Worm (Caenorhabditis elegans): ENCODE results near the gene F58H1.7.

DNA sequence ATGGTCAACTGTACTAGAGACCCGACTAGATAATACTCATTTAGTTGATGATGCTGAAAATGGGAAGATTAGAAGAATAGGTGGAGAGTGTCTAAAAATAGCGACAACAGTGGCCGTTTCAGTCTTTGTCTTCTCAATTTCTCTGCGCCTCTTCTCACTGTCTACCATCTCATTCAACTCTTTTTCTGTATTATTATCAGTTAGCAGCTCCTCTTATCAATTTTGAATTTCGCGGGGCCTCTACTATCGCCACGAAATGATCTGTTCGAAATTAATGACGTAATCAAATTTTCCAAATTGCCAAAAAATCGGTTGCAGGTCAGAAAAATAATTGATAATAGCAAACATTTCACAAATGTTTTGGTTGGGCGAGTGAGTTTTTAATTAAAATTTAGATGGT, 23.0 kb downstream of the F58H1.7 start:
- TF ChIP-seq pha-4 (tag; optimal IDR thresholded peaks at IDR 0.05) = no peak
- no peak for TF ChIP-seq snpc-3.4 (tag; optimal IDR thresholded peaks at IDR 0.05)
- TF ChIP-seq madf-6 (GFP tag; IDR thresholded peaks at IDR 0.05) = no peak
- TF ChIP-seq lsy-27 (tag; optimal IDR thresholded peaks at IDR 0.05; ENCODE audit: borderline replicate concordance, insufficient read depth) = no peak
- no peak for TF ChIP-seq sea-2 (GFP tag; IDR thresholded peaks at IDR 0.05)
- no peak for TF ChIP-seq ceh-100 (GFP tag; IDR thresholded peaks at IDR 0.05)
- TF ChIP-seq aptf-3 (GFP tag; IDR thresholded peaks at IDR 0.05) = no peak
- TF ChIP-seq hlh-12 (tag; optimal IDR thresholded peaks at IDR 0.05) = no peak
- no peak for TF ChIP-seq let-526 (GFP tag; IDR thresholded peaks at IDR 0.05)
- TF ChIP-seq unc-62 (GFP tag; optimal IDR thresholded peaks at IDR 0.05) = no peak
